Worm (Caenorhabditis elegans) whole organism, young adult: Measurements from ENCODE around the gene F11D11.21.

Experiments
- B0261.1 ChIP-seq: sonication (generic microtip); optimal IDR thresholded peaks from 2 replicates; lab custom pipeline; 2016; ENCODE audit warnings: mild to moderate bottlenecking, missing genetic modification characterization, moderate library complexity, missing compliant biosample characterization
- C06A6.2 ChIP-seq: fragments of 200-800 bp; sonication (Bioruptor generic); conservative IDR thresholded peaks from 2 replicates; pipeline ENCODE4 v1.3.6; 2022; ENCODE audit warnings: missing genetic modification characterization, missing compliant biosample characterization
- C17E4.6 ChIP-seq: fragments of 200-800 bp; sonication (Bioruptor generic); IDR thresholded peaks from 2 replicates; pipeline ENCODE4 v1.3.6; 2022; ENCODE audit warnings: missing genetic modification reagents, missing genetic modification characterization, missing compliant biosample characterization
- F23B12.7 ChIP-seq: sonication (generic microtip); optimal IDR thresholded peaks from 2 replicates; lab custom pipeline; 2017; ENCODE audit warnings: missing genetic modification characterization, mild to moderate bottlenecking, missing compliant biosample characterization, antibody characterized with exemption, moderate library complexity; ENCODE audit not compliant: insufficient read depth
- F33H1.4 ChIP-seq: fragments of 200-800 bp; sonication (Bioruptor generic); IDR thresholded peaks from 2 replicates; pipeline ENCODE4 v1.3.6; 2022; ENCODE audit warnings: missing genetic modification reagents, missing genetic modification characterization, missing compliant biosample characterization
- F37B4.10 ChIP-seq: fragments of 200-800 bp; sonication (Bioruptor generic); IDR thresholded peaks from 2 replicates; pipeline ENCODE4 v1.3.6; 2022; ENCODE audit warnings: missing genetic modification characterization, missing compliant biosample characterization
- F49E8.2 ChIP-seq: sonication (generic microtip); optimal IDR thresholded peaks from 3 replicates; lab custom pipeline; 2017; ENCODE audit warnings: missing genetic modification characterization, mild to moderate bottlenecking, missing compliant biosample characterization, antibody characterized with exemption, moderate library complexity; ENCODE audit not compliant: insufficient read depth
- F57C9.4 ChIP-seq: sonication (generic microtip); optimal IDR thresholded peaks from 2 replicates; lab custom pipeline; 2017; ENCODE audit warnings: mild to moderate bottlenecking, missing genetic modification characterization, missing compliant biosample characterization
- K11D2.4 ChIP-seq: fragments of 200-800 bp; sonication (Bioruptor generic); IDR thresholded peaks from 2 replicates; pipeline ENCODE4 v1.3.6; 2022; ENCODE audit warnings: missing genetic modification reagents, missing genetic modification characterization, missing compliant biosample characterization
- Y53F4B.3 ChIP-seq: fragments of 200-800 bp; sonication (Bioruptor generic); IDR thresholded peaks from 2 replicates; pipeline ENCODE4 v1.3.6; 2022; ENCODE audit warnings: missing genetic modification reagents, missing genetic modification characterization, missing compliant biosample characterization
- Y67H2A.10 ChIP-seq: fragments of 200-800 bp; sonication (Bioruptor generic); conservative IDR thresholded peaks from 2 replicates; pipeline ENCODE4 v1.3.6; 2022; ENCODE audit warnings: missing genetic modification reagents, missing genetic modification characterization, missing compliant biosample characterization
- ama-1 ChIP-seq, 3 experiments: fragments of 150-350 bp in 1 of 3; sonication (generic microtip) in 2 of 3; optimal IDR thresholded peaks; 2 replicates each; lab custom pipeline; 2014 to 2018; ENCODE audit warnings: missing biosample characterization in 2 of 3, missing genetic modification characterization in 2 of 3, missing genetic modification reagents in 2 of 3
- athp-1 ChIP-seq: sonication (generic microtip); optimal IDR thresholded peaks from 2 replicates; lab custom pipeline; 2017; ENCODE audit warnings: mild to moderate bottlenecking, missing genetic modification characterization, missing compliant biosample characterization
- bed-2 ChIP-seq: fragments of 200-800 bp; sonication (Bioruptor generic); IDR thresholded peaks from 2 replicates; pipeline ENCODE4 v1.3.6; 2022; ENCODE audit warnings: missing genetic modification reagents, missing genetic modification characterization, missing compliant biosample characterization
- ceh-100 ChIP-seq: fragments of 200-800 bp; sonication (Bioruptor generic); IDR thresholded peaks from 2 replicates; pipeline ENCODE4 v1.3.6; 2022; ENCODE audit warnings: missing genetic modification reagents, missing genetic modification characterization, missing compliant biosample characterization
- ceh-58 ChIP-seq: fragments of 200-800 bp; sonication (Bioruptor generic); IDR thresholded peaks from 2 replicates; pipeline ENCODE4 v1.3.6; 2022; ENCODE audit warnings: missing genetic modification characterization, missing compliant biosample characterization
- ceh-79 ChIP-seq: sonication (generic microtip); optimal IDR thresholded peaks from 2 replicates; lab custom pipeline; 2017; ENCODE audit warnings: mild to moderate bottlenecking, missing genetic modification characterization, missing compliant biosample characterization
- ceh-91 ChIP-seq: fragments of 200-800 bp; sonication (Bioruptor generic); IDR thresholded peaks from 2 replicates; pipeline ENCODE4 v1.3.6; 2022; ENCODE audit warnings: missing genetic modification reagents, missing genetic modification characterization, missing compliant biosample characterization
- dox-1 ChIP-seq: fragments of 200-800 bp; sonication (Bioruptor generic); IDR thresholded peaks from 2 replicates; pipeline ENCODE4 v1.3.6; 2022; ENCODE audit warnings: missing genetic modification reagents, missing genetic modification characterization, missing compliant biosample characterization
- efl-1 ChIP-seq: fragments of 150-350 bp; optimal IDR thresholded peaks from 2 replicates; lab custom pipeline; 2014; ENCODE audit warnings: missing biosample characterization, missing genetic modification reagents, missing genetic modification characterization
- egl-44 ChIP-seq: fragments of 200-800 bp; sonication (Bioruptor generic); IDR thresholded peaks from 2 replicates; pipeline ENCODE4 v1.3.6; 2022; ENCODE audit warnings: missing genetic modification reagents, missing genetic modification characterization, missing compliant biosample characterization
- ekl-4 ChIP-seq: fragments of 200-800 bp; sonication (Bioruptor generic); IDR thresholded peaks from 2 replicates; pipeline ENCODE4 v1.3.6; 2022; ENCODE audit warnings: missing genetic modification reagents, missing genetic modification characterization, missing compliant biosample characterization
- ets-4 ChIP-seq: fragments of 200-800 bp; sonication (Bioruptor generic); optimal IDR thresholded peaks from 2 replicates; lab custom pipeline; 2018; ENCODE audit warnings: mild to moderate bottlenecking, missing genetic modification characterization, missing compliant biosample characterization
- fkh-3 ChIP-seq: sonication (generic microtip); optimal IDR thresholded peaks from 2 replicates; lab custom pipeline; 2016; ENCODE audit warnings: mild to moderate bottlenecking, missing genetic modification characterization, missing compliant biosample characterization
- hmg-1.2 ChIP-seq: fragments of 200-800 bp; sonication (Bioruptor generic); IDR thresholded peaks from 2 replicates; pipeline ENCODE4 v1.3.6; 2022; ENCODE audit warnings: missing genetic modification reagents, missing genetic modification characterization, missing compliant biosample characterization
- let-526 ChIP-seq: fragments of 200-800 bp; sonication (Bioruptor generic); IDR thresholded peaks from 2 replicates; pipeline ENCODE4 v1.3.6; 2022; ENCODE audit warnings: missing genetic modification reagents, missing genetic modification characterization, missing compliant biosample characterization
- lin-35 ChIP-seq, 3 experiments: fragments of 150-350 bp in 2 of 3; sonication (generic microtip) in 1 of 3; optimal IDR thresholded peaks; 2 replicates each; lab custom pipeline; 2014 to 2018; ENCODE audit warnings: missing biosample characterization in 3 of 3, missing genetic modification characterization in 3 of 3, missing genetic modification reagents in 3 of 3
- lin-54 ChIP-seq: fragments of 200-800 bp; sonication (Bioruptor generic); optimal IDR thresholded peaks from 2 replicates; lab custom pipeline; 2018; ENCODE audit warnings: mild to moderate bottlenecking, missing genetic modification characterization, missing compliant biosample characterization
- mel-28 ChIP-seq: sonication (generic microtip); optimal IDR thresholded peaks from 2 replicates; lab custom pipeline; 2016; ENCODE audit warnings: borderline replicate concordance, mild to moderate bottlenecking, missing genetic modification characterization, missing compliant biosample characterization
- mxl-1 ChIP-seq: sonication (generic microtip); optimal IDR thresholded peaks from 2 replicates; lab custom pipeline; 2016; ENCODE audit warnings: missing genetic modification characterization, missing compliant biosample characterization
- nfya-1 ChIP-seq: sonication (generic microtip); optimal IDR thresholded peaks from 2 replicates; lab custom pipeline; 2017; ENCODE audit warnings: antibody characterized with exemption, missing compliant biosample characterization, missing genetic modification characterization, borderline replicate concordance; ENCODE audit not compliant: insufficient read depth
- nfya-2 ChIP-seq: fragments of 200-800 bp; sonication (Bioruptor generic); IDR thresholded peaks from 2 replicates; pipeline ENCODE4 v1.3.6; 2022; ENCODE audit warnings: missing genetic modification reagents, missing genetic modification characterization, missing compliant biosample characterization
- nhr-120 ChIP-seq: fragments of 200-800 bp; sonication (Bioruptor generic); IDR thresholded peaks from 2 replicates; pipeline ENCODE4 v1.3.6; 2022; ENCODE audit warnings: missing genetic modification characterization, missing compliant biosample characterization
- nhr-80 ChIP-seq: sonication (generic microtip); optimal IDR thresholded peaks from 2 replicates; lab custom pipeline; 2016; ENCODE audit warnings: missing genetic modification characterization, missing compliant biosample characterization
- nhr-90 ChIP-seq: sonication (generic microtip); optimal IDR thresholded peaks from 2 replicates; lab custom pipeline; 2016; ENCODE audit warnings: missing genotype, mild to moderate bottlenecking, missing genetic modification characterization, missing compliant biosample characterization
- pbrm-1 ChIP-seq: fragments of 200-800 bp; sonication (Bioruptor generic); IDR thresholded peaks from 2 replicates; pipeline ENCODE4 v1.3.6; 2022; ENCODE audit warnings: missing genetic modification reagents, missing genetic modification characterization, missing compliant biosample characterization
- repo-1 ChIP-seq: sonication (generic microtip); optimal IDR thresholded peaks from 2 replicates; lab custom pipeline; 2017; ENCODE audit warnings: mild to moderate bottlenecking, missing genetic modification characterization, missing compliant biosample characterization
- rpc-1 ChIP-seq, 2 experiments: fragments of 150-350 bp in 1 of 2; sonication (generic microtip) in 1 of 2; optimal IDR thresholded peaks; 2 replicates each; lab custom pipeline; 2014 to 2018; ENCODE audit warnings: missing biosample characterization in 1 of 2, missing genetic modification characterization in 1 of 2, missing genetic modification reagents in 1 of 2, missing genotype in 1 of 2
- sdz-38 ChIP-seq: sonication (generic microtip); optimal IDR thresholded peaks from 2 replicates; lab custom pipeline; 2016; ENCODE audit warnings: missing genotype, missing genetic modification characterization, missing compliant biosample characterization
- sea-2 ChIP-seq: fragments of 200-800 bp; sonication (Bioruptor generic); IDR thresholded peaks from 2 replicates; pipeline ENCODE4 v1.3.6; 2022; ENCODE audit warnings: missing genetic modification characterization, missing compliant biosample characterization
- snpc-4 ChIP-seq, 5 experiments: fragments of 150-350 bp in 1 of 5; sonication (generic microtip) in 4 of 5; optimal IDR thresholded peaks; 2 replicates each; lab custom pipeline; 2014 to 2018; ENCODE audit warnings: missing genetic modification characterization in 5 of 5, missing biosample characterization in 3 of 5, antibody characterized with exemption in 2 of 5, mild to moderate bottlenecking in 2 of 5, missing compliant biosample characterization in 2 of 5, missing genotype in 2 of 5, moderate library complexity in 2 of 5, missing genetic modification reagents in 1 of 5
- sptf-2 ChIP-seq: fragments of 200-800 bp; sonication (Bioruptor generic); optimal IDR thresholded peaks from 2 replicates; lab custom pipeline; 2018; ENCODE audit warnings: mild to moderate bottlenecking, missing genetic modification characterization, missing compliant biosample characterization
- tbp1 ChIP-seq: fragments of 200-800 bp; sonication (Bioruptor generic); optimal IDR thresholded peaks from 2 replicates; lab custom pipeline; 2018; ENCODE audit warnings: mild to moderate bottlenecking, missing genetic modification characterization, missing compliant biosample characterization
- unc-130 ChIP-seq: sonication (generic microtip); optimal IDR thresholded peaks from 2 replicates; lab custom pipeline; 2016; ENCODE audit warnings: missing genetic modification reagents, missing genetic modification characterization, missing compliant biosample characterization
- zim-3 ChIP-seq: sonication (generic microtip); optimal IDR thresholded peaks from 2 replicates; lab custom pipeline; 2017; ENCODE audit warnings: mild to moderate bottlenecking, missing genetic modification characterization, moderate library complexity, missing compliant biosample characterization
- ztf-3 ChIP-seq: fragments of 200-800 bp; sonication (Bioruptor generic); optimal IDR thresholded peaks from 2 replicates; lab custom pipeline; 2018; ENCODE audit warnings: mild to moderate bottlenecking, missing genetic modification characterization, missing compliant biosample characterization

Gene F11D11.21

ce11 chrV:18782747-18783146 lies 32.4 kb upstream of the F11D11.21 start (continued):
- no peak for TF ChIP-seq sptf-2 (GFP tag; lab: Kevin White, UChicago)
- TF ChIP-seq lin-54 (GFP tag; lab: Kevin White, UChicago): no peak
- TF ChIP-seq mel-28: no peak
- TF ChIP-seq efl-1 (GFP tag; lab: Kevin White, UChicago): no peak
- no peak for TF ChIP-seq repo-1 (tag; lab: Kevin White, UChicago)
- peak; percentile 27; the same call in 1 of the 2 replicates for TF ChIP-seq hmg-1.2 (GFP tag; lab: Robert Waterston, UW)
- TF ChIP-seq ceh-100 (GFP tag; lab: Robert Waterston, UW): no peak
- TF ChIP-seq snpc-4 (GFP tag; optimal IDR thresholded peaks at IDR 0.05; lab: Kevin White, UChicago): no peak
- peak in 1 of 4 experiments; percentile 15 for TF ChIP-seq snpc-4 (tag; optimal IDR thresholded peaks at IDR 0.05; lab: Kevin White, UChicago)
- TF ChIP-seq dox-1 (GFP tag; lab: Robert Waterston, UW): peak; percentile 61
- TF ChIP-seq F49E8.2 (tag; lab: Kevin White, UChicago): no peak
- TF ChIP-seq Y53F4B.3: no peak
- TF ChIP-seq nhr-90: no peak
- TF ChIP-seq nhr-80 (tag; lab: Kevin White, UChicago): peak; percentile 76
- TF ChIP-seq ceh-79 (tag; lab: Kevin White, UChicago): no peak
- TF ChIP-seq ceh-58 (GFP tag; lab: Robert Waterston, UW): no peak
- no peak for TF ChIP-seq Y67H2A.10 (GFP tag; lab: Robert Waterston, UW)
- no peak for TF ChIP-seq nfya-1 (tag; lab: Kevin White, UChicago)
- no peak for TF ChIP-seq egl-44 (GFP tag; lab: Robert Waterston, UW)
- TF ChIP-seq F57C9.4: no peak
- TF ChIP-seq F37B4.10 (GFP tag; lab: Robert Waterston, UW): no peak
- no peak for TF ChIP-seq nhr-120
- TF ChIP-seq sdz-38 (tag; lab: Kevin White, UChicago): no peak
- TF ChIP-seq athp-1 (tag; lab: Kevin White, UChicago): no peak
- no peak for TF ChIP-seq bed-2 (GFP tag; lab: Robert Waterston, UW)
- peak in 1 of 3 experiments; percentile 15 for TF ChIP-seq lin-35 (GFP tag; optimal IDR thresholded peaks at IDR 0.05; lab: Kevin White, UChicago)
- no peak for TF ChIP-seq ets-4
- TF ChIP-seq unc-130: no peak
- TF ChIP-seq nfya-2 (GFP tag; lab: Robert Waterston, UW): no peak

- TF ChIP-seq ama-1 (optimal IDR thresholded peaks at IDR 0.05; lab: Kevin White, UChicago): no peak
- no peak for TF ChIP-seq ama-1 (GFP tag; optimal IDR thresholded peaks at IDR 0.05; lab: Kevin White, UChicago)
- TF ChIP-seq tbp1 (GFP tag; lab: Kevin White, UChicago): peak; percentile 73
- TF ChIP-seq K11D2.4 (GFP tag; lab: Robert Waterston, UW): no peak
- TF ChIP-seq dox-1 (GFP tag; lab: Robert Waterston, UW): no peak
- TF ChIP-seq egl-44 (GFP tag; lab: Robert Waterston, UW): no peak
- TF ChIP-seq F23B12.7 (tag; lab: Kevin White, UChicago): no peak
- peak; percentile 3 for TF ChIP-seq B0261.1 (tag; lab: Kevin White, UChicago)
- peak; percentile 25 for TF ChIP-seq rpc-1 (optimal IDR thresholded peaks at IDR 0.05; lab: Kevin White, UChicago)
- peak; percentile 68 for TF ChIP-seq rpc-1 (tag; optimal IDR thresholded peaks at IDR 0.05; lab: Kevin White, UChicago)
These were observed 30.3 kb upstream of the F11D11.21 start for ce11 chrV:18780605-18781004.

ce11 chrV:18776245-18776737 lies 25.9 kb upstream of the F11D11.21 start, which contains the start of gene Y17D7B.4:
TSS of gene Y17D7B.4 (minus strand) at chrV:18776687.
- TF ChIP-seq ekl-4: no peak
- TF ChIP-seq pbrm-1 (GFP tag; lab: Robert Waterston, UW): no peak
- no peak for TF ChIP-seq ztf-3 (GFP tag; lab: Kevin White, UChicago)
- no peak for TF ChIP-seq ceh-91 (GFP tag; lab: Robert Waterston, UW)
- TF ChIP-seq C17E4.6 (GFP tag; lab: Robert Waterston, UW): no peak
- no peak for TF ChIP-seq F33H1.4
- no peak for TF ChIP-seq sea-2 (GFP tag; lab: Robert Waterston, UW)
- no peak for TF ChIP-seq C06A6.2
- TF ChIP-seq zim-3 (tag; lab: Kevin White, UChicago): no peak
- no peak for TF ChIP-seq ama-1 (optimal IDR thresholded peaks at IDR 0.05; lab: Kevin White, UChicago)
- TF ChIP-seq ama-1 (GFP tag; optimal IDR thresholded peaks at IDR 0.05; lab: Kevin White, UChicago): no peak
- TF ChIP-seq let-526: no peak
- no peak for TF ChIP-seq fkh-3 (tag; lab: Kevin White, UChicago)
- no peak for TF ChIP-seq mxl-1 (tag; lab: Kevin White, UChicago)
